Fruit fly (Drosophila melanogaster) whole organism, wandering third instar larva: ENCODE measurements around the gene CG6652.

Experiments used
- Abd-B ChIP-seq: fragments of >200 bp; optimal IDR thresholded peaks from 2 replicates; lab custom pipeline; 2017; ENCODE audit warnings: missing biosample characterization, missing genetic modification characterization
- CG32264 ChIP-seq: fragments of 200-800 bp; sonication (Bioruptor generic); optimal IDR thresholded peaks from 2 replicates; lab custom pipeline; 2016; ENCODE audit warnings: missing biosample characterization, missing genetic modification characterization
- CrebA ChIP-seq: fragments of 200-800 bp; sonication (Bioruptor generic); optimal IDR thresholded peaks from 2 replicates; lab custom pipeline; 2016; ENCODE audit warnings: missing biosample characterization, mild to moderate bottlenecking, missing genetic modification characterization, borderline replicate concordance
- Dfd ChIP-seq: fragments of >200 bp; optimal IDR thresholded peaks from 2 replicates; lab custom pipeline; 2017; ENCODE audit warnings: missing biosample characterization, missing genetic modification characterization
- Dif ChIP-seq: fragments of 200-275, 200-300 bp; sonication (Bioruptor generic); optimal IDR thresholded peaks from 2 replicates; lab custom pipeline; 2018; ENCODE audit warnings: missing biosample characterization, missing genetic modification characterization; ENCODE audit not compliant: partially characterized antibody
- GATAd ChIP-seq: sonication (Bioruptor generic); optimal IDR thresholded peaks from 2 replicates; lab custom pipeline; 2016; ENCODE audit warnings: missing biosample characterization, missing genetic modification characterization
- HLH106 ChIP-seq: fragments of 200-800 bp; optimal IDR thresholded peaks from 3 replicates; lab custom pipeline; 2019; ENCODE audit warnings: missing biosample characterization, mild to moderate bottlenecking, missing genetic modification characterization, moderate library complexity
- Hnf4 ChIP-seq: fragments of 200-800 bp; sonication (Bioruptor generic); optimal IDR thresholded peaks from 2 replicates; lab custom pipeline; 2016; ENCODE audit warnings: missing biosample characterization, mild to moderate bottlenecking, missing genetic modification characterization
- Hr78 ChIP-seq: fragments of >200 bp; optimal IDR thresholded peaks from 2 replicates; lab custom pipeline; 2017; ENCODE audit warnings: missing biosample characterization, missing genetic modification characterization
- Hr83 ChIP-seq: fragments of 200-300 bp; sonication (Bioruptor generic); optimal IDR thresholded peaks from 2 replicates; lab custom pipeline; 2016; ENCODE audit warnings: missing biosample characterization, mild to moderate bottlenecking, missing genetic modification characterization, moderate library complexity; ENCODE audit not compliant: poor library complexity, severe bottlenecking
- Jra ChIP-seq: sonication (Bioruptor generic); optimal IDR thresholded peaks from 2 replicates; lab custom pipeline; 2016; ENCODE audit warnings: missing biosample characterization, missing genetic modification characterization
- Mio ChIP-seq: sonication (Bioruptor generic); optimal IDR thresholded peaks from 2 replicates; lab custom pipeline; 2016; ENCODE audit warnings: missing biosample characterization, missing genetic modification characterization
- Myc ChIP-seq: fragments of >200 bp; optimal IDR thresholded peaks from 2 replicates; lab custom pipeline; 2017
- N ChIP-seq: fragments of >200 bp; optimal IDR thresholded peaks from 2 replicates; lab custom pipeline; 2018; ENCODE audit warnings: missing biosample characterization, missing external identifiers, missing genetic modification characterization
- OdsH ChIP-seq: fragments of 200-800 bp; sonication (Bioruptor generic); optimal IDR thresholded peaks from 2 replicates; lab custom pipeline; 2016; ENCODE audit warnings: missing biosample characterization, mild to moderate bottlenecking, missing genetic modification characterization
- Rel ChIP-seq, 2 experiments: fragments of 200-800 bp; sonication (Bioruptor generic) in 1 of 2; optimal IDR thresholded peaks; 2 replicates in 1 of 2; 3 replicates in 1 of 2; lab custom pipeline; 2016 to 2019; ENCODE audit warnings: mild to moderate bottlenecking in 2 of 2, missing biosample characterization in 2 of 2, missing genetic modification characterization in 2 of 2, moderate library complexity in 1 of 2
- Sp1 ChIP-seq: fragments of 200-800 bp; sonication (Bioruptor generic); optimal IDR thresholded peaks from 3 replicates; lab custom pipeline; 2019; ENCODE audit warnings: missing biosample characterization, mild to moderate bottlenecking, missing genetic modification characterization, moderate library complexity
- Vsx2 ChIP-seq: fragments of 200-300, 225-300 bp; sonication (Bioruptor generic); optimal IDR thresholded peaks from 2 replicates; lab custom pipeline; 2018; ENCODE audit warnings: missing biosample characterization, missing genetic modification characterization; ENCODE audit not compliant: partially characterized antibody
- br ChIP-seq: fragments of 200-800 bp; sonication (Bioruptor generic); optimal IDR thresholded peaks from 2 replicates; lab custom pipeline; 2016; ENCODE audit warnings: missing biosample characterization, missing genetic modification characterization
- brk ChIP-seq: fragments of 200-800 bp; sonication (Bioruptor generic); optimal IDR thresholded peaks from 2 replicates; lab custom pipeline; 2016; ENCODE audit warnings: missing biosample characterization, mild to moderate bottlenecking, missing genetic modification characterization
- dl ChIP-seq, 2 experiments: fragments of 175-275, 200-275 bp in 1 of 2; fragments of 200-275 bp in 1 of 2; sonication (Bioruptor generic); optimal IDR thresholded peaks; lab custom pipeline; 2018; ENCODE audit warnings: mild to moderate bottlenecking in 2 of 2, missing biosample characterization in 2 of 2, missing genetic modification characterization in 2 of 2, moderate library complexity in 2 of 2; ENCODE audit not compliant: partially characterized antibody in 2 of 2, insufficient read depth in 1 of 2
- dmrt93B ChIP-seq: fragments of 200-800 bp; sonication (Bioruptor generic); optimal IDR thresholded peaks from 2 replicates; lab custom pipeline; 2018; ENCODE audit warnings: missing biosample characterization, mild to moderate bottlenecking, missing genetic modification characterization
- dsf ChIP-seq: sonication (Bioruptor generic); optimal IDR thresholded peaks from 2 replicates; lab custom pipeline; 2016; ENCODE audit warnings: missing biosample characterization, missing genetic modification characterization, borderline replicate concordance
- ey ChIP-seq: fragments of 200-800 bp; sonication (Bioruptor generic); optimal IDR thresholded peaks from 2 replicates; lab custom pipeline; 2016; ENCODE audit warnings: missing biosample characterization, missing genetic modification characterization
- foxo ChIP-seq, 2 experiments: fragments of 200-800 bp; sonication (Bioruptor generic); optimal IDR thresholded peaks; 2 replicates in 1 of 2; 3 replicates in 1 of 2; lab custom pipeline; 2016 to 2017; ENCODE audit warnings: missing biosample characterization in 2 of 2, missing genetic modification characterization in 2 of 2
- fru ChIP-seq: fragments of 200-800 bp; sonication (Bioruptor generic); optimal IDR thresholded peaks from 3 replicates; lab custom pipeline; 2016; ENCODE audit warnings: missing biosample characterization, mild to moderate bottlenecking, missing genetic modification characterization
- h ChIP-seq: fragments of 200-800 bp; sonication (Bioruptor generic); optimal IDR thresholded peaks from 3 replicates; lab custom pipeline; 2016; ENCODE audit warnings: missing biosample characterization, mild to moderate bottlenecking, missing genetic modification characterization
- jim ChIP-seq: fragments of 175-275, 200-325 bp; sonication (Bioruptor generic); optimal IDR thresholded peaks from 2 replicates; lab custom pipeline; 2016; ENCODE audit warnings: missing biosample characterization, mild to moderate bottlenecking, missing genetic modification characterization
- lola ChIP-seq: fragments of >200 bp; optimal IDR thresholded peaks from 2 replicates; lab custom pipeline; 2017; ENCODE audit warnings: missing biosample characterization, missing genetic modification characterization
- pan ChIP-seq: fragments of >200 bp; optimal IDR thresholded peaks from 2 replicates; lab custom pipeline; 2017
- psq ChIP-seq: fragments of 200-800 bp; sonication (Bioruptor generic); optimal IDR thresholded peaks from 3 replicates; lab custom pipeline; 2017; ENCODE audit warnings: missing biosample characterization, mild to moderate bottlenecking, missing genetic modification characterization, moderate library complexity
- rgr ChIP-seq: fragments of 200-800 bp; sonication (Bioruptor generic); optimal IDR thresholded peaks from 3 replicates; lab custom pipeline; 2016; ENCODE audit warnings: missing biosample characterization, mild to moderate bottlenecking, missing genetic modification characterization
- sage ChIP-seq: fragments of 200-800 bp; sonication (Bioruptor generic); optimal IDR thresholded peaks from 2 replicates; lab custom pipeline; 2016; ENCODE audit warnings: missing biosample characterization, mild to moderate bottlenecking, missing genetic modification characterization
- sv ChIP-seq: fragments of 200-800 bp; sonication (Bioruptor generic); optimal IDR thresholded peaks from 3 replicates; lab custom pipeline; 2016; ENCODE audit warnings: missing biosample characterization, missing genetic modification characterization
- tai ChIP-seq: sonication (Bioruptor generic); optimal IDR thresholded peaks from 2 replicates; lab custom pipeline; 2016; ENCODE audit warnings: missing biosample characterization, missing genetic modification characterization
- usp ChIP-seq: fragments of >200 bp; optimal IDR thresholded peaks from 2 replicates; lab custom pipeline; 2017; ENCODE audit warnings: missing biosample characterization, missing genetic modification characterization
- woc ChIP-seq: sonication (Bioruptor generic); optimal IDR thresholded peaks from 2 replicates; lab custom pipeline; 2016; ENCODE audit warnings: missing biosample characterization, mild to moderate bottlenecking, missing genetic modification characterization

The CG6652 gene

dm6 chr3L:16985578-16985977, 37.1 kb downstream of the CG6652 start:
- TF ChIP-seq brk (GFP tag; lab: Kevin White, UChicago), result no peak
- no peak for TF ChIP-seq Hr83 (GFP tag; lab: Kevin White, UChicago)
- peak; percentile 54 for TF ChIP-seq Myc
- TF ChIP-seq dsf (GFP tag; lab: Kevin White, UChicago), result no peak
- TF ChIP-seq Hr78, result no peak
- TF ChIP-seq Hnf4 (GFP tag; lab: Kevin White, UChicago), result no peak
- peak; percentile 41 for TF ChIP-seq Vsx2
- no peak for TF ChIP-seq Rel (GFP tag; optimal IDR thresholded peaks at IDR 0.05; lab: Kevin White, UChicago)
- peak; percentile 99 for TF ChIP-seq Rel (tag; optimal IDR thresholded peaks at IDR 0.05; lab: Kevin White, UChicago)
- no peak for TF ChIP-seq dl (GFP tag; optimal IDR thresholded peaks at IDR 0.05; lab: Kevin White, UChicago; ENCODE audit: insufficient read depth in 1 of 2, partially characterized antibody in 2 of 2)

- TF ChIP-seq woc (GFP tag; lab: Kevin White, UChicago) (no peak), Myc (no peak), OdsH (GFP tag; lab: Kevin White, UChicago) (no peak), Dfd (GFP tag; lab: Kevin White, UChicago) (no peak), br (GFP tag; lab: Kevin White, UChicago) (no peak), Hr78 (no peak), tai (GFP tag; lab: Kevin White, UChicago) (no peak), Rel (GFP tag; optimal IDR thresholded peaks at IDR 0.05; lab: Kevin White, UChicago) (no peak), Rel (tag; optimal IDR thresholded peaks at IDR 0.05; lab: Kevin White, UChicago) (no peak)
Measured at dm6 chr3L:16984813-16985387, 37.8 kb downstream of the CG6652 start.

- TF ChIP-seq ey (GFP tag; lab: Kevin White, UChicago) (no peak), rgr (GFP tag; lab: Kevin White, UChicago) (no peak), Myc (no peak), tai (GFP tag; lab: Kevin White, UChicago) (no peak), jim (GFP tag; lab: Kevin White, UChicago) (no peak), Rel (GFP tag; optimal IDR thresholded peaks at IDR 0.05; lab: Kevin White, UChicago) (no peak), Rel (tag; optimal IDR thresholded peaks at IDR 0.05; lab: Kevin White, UChicago) (peak; percentile 71), Mio (GFP tag; lab: Kevin White, UChicago) (no peak), sv (no peak), CrebA (GFP tag; lab: Kevin White, UChicago) (peak; percentile 66), GATAd (GFP tag; lab: Kevin White, UChicago) (no peak), Sp1 (GFP tag; lab: Kevin White, UChicago) (no peak), Abd-B (GFP tag; lab: Kevin White, UChicago) (no peak), psq (GFP tag; lab: Kevin White, UChicago) (no peak), Hr78 (no peak), Hr83 (GFP tag; lab: Kevin White, UChicago) (no peak), N (GFP tag; lab: Kevin White, UChicago) (no peak), br (GFP tag; lab: Kevin White, UChicago) (no peak), sage (GFP tag; lab: Kevin White, UChicago) (peak; percentile 20), lola (GFP tag; lab: Kevin White, UChicago) (no peak), OdsH (GFP tag; lab: Kevin White, UChicago) (no peak), brk (GFP tag; lab: Kevin White, UChicago) (no peak), Dfd (GFP tag; lab: Kevin White, UChicago) (no peak), usp (GFP tag; lab: Kevin White, UChicago) (no peak), Vsx2 (no peak), dl (GFP tag; optimal IDR thresholded peaks at IDR 0.05; lab: Kevin White, UChicago; ENCODE audit: insufficient read depth in 1 of 2, partially characterized antibody in 2 of 2) (no peak), HLH106 (no peak), woc (GFP tag; lab: Kevin White, UChicago) (no peak), h (GFP tag; lab: Kevin White, UChicago) (peak; percentile 14), dsf (GFP tag; lab: Kevin White, UChicago) (no peak)
Measured at dm6 chr3L:16984042-16984441, 38.6 kb downstream of the CG6652 start.

- TF ChIP-seq Abd-B (GFP tag; lab: Kevin White, UChicago) (no peak), tai (GFP tag; lab: Kevin White, UChicago) (no peak), Mio (GFP tag; lab: Kevin White, UChicago) (no peak), HLH106 (no peak), Dfd (GFP tag; lab: Kevin White, UChicago) (no peak), dmrt93B (GFP tag; lab: Kevin White, UChicago) (no peak), Hr78 (no peak), usp (GFP tag; lab: Kevin White, UChicago) (no peak), N (GFP tag; lab: Kevin White, UChicago) (no peak), Sp1 (GFP tag; lab: Kevin White, UChicago) (peak; percentile 20), br (GFP tag; lab: Kevin White, UChicago) (peak; percentile 51), CrebA (GFP tag; lab: Kevin White, UChicago) (no peak), dl (GFP tag; optimal IDR thresholded peaks at IDR 0.05; lab: Kevin White, UChicago; ENCODE audit: insufficient read depth in 1 of 2, partially characterized antibody in 2 of 2) (no peak), dsf (GFP tag; lab: Kevin White, UChicago) (no peak), pan (lab: Kevin White, UChicago) (no peak), Dif (GFP tag; lab: Kevin White, UChicago) (no peak), brk (GFP tag; lab: Kevin White, UChicago) (no peak), foxo (GFP tag; optimal IDR thresholded peaks at IDR 0.05; lab: Kevin White, UChicago) (peak in 1 of 2 experiments; percentile 35), CG32264 (GFP tag; lab: Kevin White, UChicago) (no peak), lola (GFP tag; lab: Kevin White, UChicago) (no peak), rgr (GFP tag; lab: Kevin White, UChicago) (peak; percentile 12), fru (GFP tag; lab: Kevin White, UChicago) (no peak), Jra (GFP tag; lab: Kevin White, UChicago) (no peak), psq (GFP tag; lab: Kevin White, UChicago) (no peak), GATAd (GFP tag; lab: Kevin White, UChicago) (no peak), Hr83 (GFP tag; lab: Kevin White, UChicago) (no peak)
Measured at dm6 chr3L:16981114-16981648, 41.5 kb downstream of the CG6652 start.
